Fruit fly (Drosophila melanogaster) whole organism, embryonic: ENCODE results near the gene Cyp1.

Experiments used
- Aef1 ChIP-seq: fragments of 200-800 bp; sonication (Bioruptor generic); IDR thresholded peaks from 3 replicates; pipeline ENCODE4 v1.3.6; 2022; ENCODE audit warnings: missing biosample characterization, missing genetic modification characterization
- B-H2 ChIP-seq: fragments of 200-800 bp; sonication (Bioruptor generic); optimal IDR thresholded peaks from 2 replicates; lab custom pipeline; 2018; ENCODE audit warnings: missing biosample characterization, mild to moderate bottlenecking, missing genetic modification characterization
- Bteb2 ChIP-seq: fragments of 200-800 bp; sonication (Bioruptor generic); optimal IDR thresholded peaks from 2 replicates; lab custom pipeline; 2016; ENCODE audit warnings: missing biosample characterization, missing genetic modification characterization
- CG11093 ChIP-seq: fragments of 200-800 bp; sonication (Bioruptor generic); IDR thresholded peaks from 3 replicates; pipeline ENCODE4 v1.3.6; 2022; ENCODE audit warnings: missing biosample characterization, missing genetic modification characterization
- CG12155 ChIP-seq: fragments of 200-800 bp; sonication (Bioruptor generic); optimal IDR thresholded peaks from 3 replicates; lab custom pipeline; 2016; ENCODE audit warnings: missing biosample characterization, missing genetic modification characterization
- CG13424 ChIP-seq: fragments of 200-800 bp; sonication (Bioruptor generic); optimal IDR thresholded peaks from 2 replicates; lab custom pipeline; 2019; ENCODE audit warnings: missing biosample characterization, mild to moderate bottlenecking, missing genetic modification characterization, moderate library complexity
- CG14441 ChIP-seq: fragments of 200-800 bp; sonication (Bioruptor generic); IDR thresholded peaks from 2 replicates; pipeline ENCODE4 v1.3.6; 2022; ENCODE audit warnings: missing biosample characterization, missing genetic modification characterization
- CG1602 ChIP-seq: fragments of 200-800 bp; sonication (Bioruptor generic); optimal IDR thresholded peaks from 3 replicates; lab custom pipeline; 2016; ENCODE audit warnings: missing biosample characterization, missing genetic modification characterization
- CG16813 ChIP-seq: fragments of 200-800 bp; sonication (Bioruptor generic); IDR thresholded peaks from 3 replicates; pipeline ENCODE4 v1.3.6; 2022; ENCODE audit warnings: missing biosample characterization, missing genetic modification characterization; ENCODE audit not compliant: partially characterized antibody
- CG16815 ChIP-seq: fragments of 200-800 bp; sonication (Bioruptor generic); optimal IDR thresholded peaks from 3 replicates; lab custom pipeline; 2017; ENCODE audit warnings: missing biosample characterization, mild to moderate bottlenecking, missing genetic modification characterization
- CG17328 ChIP-seq: fragments of 200-800 bp; sonication (Bioruptor generic); IDR thresholded peaks from 2 replicates; pipeline ENCODE4 v1.3.6; 2022; ENCODE audit warnings: missing biosample characterization, missing genetic modification characterization
- CG17359 ChIP-seq: fragments of 200-800 bp; sonication (Bioruptor generic); optimal IDR thresholded peaks from 3 replicates; lab custom pipeline; 2018; ENCODE audit warnings: missing biosample characterization, mild to moderate bottlenecking, missing genetic modification characterization, moderate library complexity
- CG17802 ChIP-seq: fragments of 200-800 bp; sonication (Bioruptor generic); optimal IDR thresholded peaks from 2 replicates; lab custom pipeline; 2018; ENCODE audit warnings: missing biosample characterization, mild to moderate bottlenecking, missing genetic modification characterization, moderate library complexity
- CG18599 ChIP-seq: fragments of 200-800 bp; sonication (Bioruptor generic); optimal IDR thresholded peaks from 3 replicates; lab custom pipeline; 2017; ENCODE audit warnings: missing biosample characterization, missing genetic modification characterization, mild to moderate bottlenecking, moderate library complexity, missing genetic modification reagents
- CG2116 ChIP-seq: fragments of 200-800 bp; sonication (Bioruptor generic); optimal IDR thresholded peaks from 3 replicates; lab custom pipeline; 2018; ENCODE audit warnings: missing biosample characterization, mild to moderate bottlenecking, missing genetic modification characterization
- CG2875 ChIP-seq: fragments of 200-800 bp; sonication (Bioruptor generic); optimal IDR thresholded peaks from 2 replicates; lab custom pipeline; 2017; ENCODE audit warnings: missing biosample characterization, mild to moderate bottlenecking, missing genetic modification characterization, missing genetic modification reagents
- CG32767 ChIP-seq: fragments of 200-800 bp; sonication (Bioruptor generic); IDR thresholded peaks from 2 replicates; pipeline ENCODE4 v1.3.6; 2022; ENCODE audit warnings: missing biosample characterization, missing genetic modification characterization
- CG3281 ChIP-seq: fragments of 200-800 bp; sonication (Bioruptor generic); optimal IDR thresholded peaks from 3 replicates; lab custom pipeline; 2017; ENCODE audit warnings: missing biosample characterization, mild to moderate bottlenecking, missing genetic modification characterization
- CG33557 ChIP-seq: fragments of 200-800 bp; sonication (Bioruptor generic); optimal IDR thresholded peaks from 2 replicates; lab custom pipeline; 2019; ENCODE audit warnings: missing biosample characterization, mild to moderate bottlenecking, missing genetic modification characterization, moderate library complexity
- CG4404 ChIP-seq: fragments of 200-800 bp; sonication (Bioruptor generic); IDR thresholded peaks from 2 replicates; pipeline ENCODE4 v1.3.6; 2022; ENCODE audit warnings: missing biosample characterization, missing genetic modification characterization
- CG7963 ChIP-seq: fragments of 200-800 bp; sonication (Bioruptor generic); IDR thresholded peaks from 3 replicates; pipeline ENCODE4 v1.3.6; 2022; ENCODE audit warnings: missing biosample characterization, missing genetic modification characterization; ENCODE audit not compliant: partially characterized antibody
- CG9215 ChIP-seq: fragments of 200-800 bp; sonication (Bioruptor generic); IDR thresholded peaks from 2 replicates; pipeline ENCODE4 v1.3.6; 2022; ENCODE audit warnings: missing biosample characterization, missing genetic modification characterization
- D19A ChIP-seq: fragments of 200-800 bp; optimal IDR thresholded peaks from 3 replicates; lab custom pipeline; 2019; ENCODE audit warnings: missing biosample characterization, mild to moderate bottlenecking, missing genetic modification characterization, moderate library complexity
- D19B ChIP-seq: fragments of 200-800 bp; sonication (Bioruptor generic); optimal IDR thresholded peaks from 2 replicates; lab custom pipeline; 2017; ENCODE audit warnings: missing biosample characterization, mild to moderate bottlenecking, missing genetic modification characterization
- Hsf ChIP-seq: fragments of 200-800 bp; sonication (Bioruptor generic); optimal IDR thresholded peaks from 3 replicates; lab custom pipeline; 2016; ENCODE audit warnings: missing biosample characterization, missing genetic modification characterization
- NFAT ChIP-seq: fragments of 200-800 bp; sonication (Bioruptor generic); IDR thresholded peaks from 2 replicates; pipeline ENCODE4 v1.3.6; 2022; ENCODE audit warnings: missing biosample characterization, missing genetic modification characterization
- Neu2 ChIP-seq: fragments of 200-800 bp; sonication (Bioruptor generic); optimal IDR thresholded peaks from 3 replicates; lab custom pipeline; 2016; ENCODE audit warnings: missing biosample characterization, missing genetic modification characterization, borderline replicate concordance
- Nf-YB ChIP-seq: fragments of 200-800 bp; sonication (Bioruptor generic); optimal IDR thresholded peaks from 3 replicates; lab custom pipeline; 2019; ENCODE audit warnings: missing biosample characterization, mild to moderate bottlenecking, missing genetic modification characterization, moderate library complexity
- PHDP ChIP-seq: fragments of 200-800 bp; sonication (Bioruptor generic); optimal IDR thresholded peaks from 3 replicates; lab custom pipeline; 2018; ENCODE audit warnings: missing biosample characterization, mild to moderate bottlenecking, missing genetic modification characterization, moderate library complexity
- bsh ChIP-seq, 2 experiments: fragments of 200-800 bp; sonication (Bioruptor generic); optimal IDR thresholded peaks; 2 replicates each; lab custom pipeline; 2017 to 2018; ENCODE audit warnings: mild to moderate bottlenecking in 2 of 2, missing biosample characterization in 2 of 2, missing genetic modification characterization in 2 of 2, moderate library complexity in 1 of 2
- cad ChIP-seq: fragments of >200 bp; optimal IDR thresholded peaks from 2 replicates; lab custom pipeline; 2017; ENCODE audit warnings: missing biosample characterization, missing genetic modification characterization
- cg ChIP-seq: fragments of 200-800 bp; sonication (Bioruptor generic); optimal IDR thresholded peaks from 3 replicates; lab custom pipeline; 2019; ENCODE audit warnings: missing biosample characterization, mild to moderate bottlenecking, missing genetic modification characterization, moderate library complexity
- chn ChIP-seq: fragments of 200-800 bp; sonication (Bioruptor generic); optimal IDR thresholded peaks from 2 replicates; lab custom pipeline; 2016; ENCODE audit warnings: missing biosample characterization, missing genetic modification characterization
- dm ChIP-seq: fragments of 200-800 bp; sonication (Bioruptor generic); optimal IDR thresholded peaks from 3 replicates; lab custom pipeline; 2016; ENCODE audit warnings: missing biosample characterization, missing genetic modification characterization
- emc ChIP-seq: fragments of 200-800 bp; sonication (Bioruptor generic); optimal IDR thresholded peaks from 2 replicates; lab custom pipeline; 2016; ENCODE audit warnings: missing biosample characterization, missing genetic modification characterization
- esg ChIP-seq: fragments of 200-800 bp; sonication (Bioruptor generic); conservative IDR thresholded peaks from 2 replicates; pipeline ENCODE4 v1.3.6; 2022; ENCODE audit warnings: missing biosample characterization, missing genetic modification characterization
- eve ChIP-seq, 2 experiments: fragments of >200 bp; optimal IDR thresholded peaks; 2 replicates each; lab custom pipeline; 2017; ENCODE audit warnings: missing biosample characterization in 2 of 2, missing genetic modification characterization in 2 of 2
- fd3F ChIP-seq: fragments of 200-800 bp; sonication (Bioruptor generic); optimal IDR thresholded peaks from 2 replicates; lab custom pipeline; 2018; ENCODE audit warnings: missing biosample characterization, mild to moderate bottlenecking, missing genetic modification characterization, moderate library complexity
- gce ChIP-seq: fragments of 200-800 bp; sonication (Bioruptor generic); IDR thresholded peaks from 3 replicates; pipeline ENCODE4 v1.3.6; 2022; ENCODE audit warnings: missing biosample characterization, missing genetic modification characterization
- gem ChIP-seq: fragments of 200-800 bp; sonication (Bioruptor generic); optimal IDR thresholded peaks from 2 replicates; lab custom pipeline; 2019; ENCODE audit warnings: missing biosample characterization, mild to moderate bottlenecking, missing genetic modification characterization, moderate library complexity
- gsb-n ChIP-seq: fragments of 200-800 bp; sonication (Bioruptor generic); optimal IDR thresholded peaks from 3 replicates; lab custom pipeline; 2018; ENCODE audit warnings: missing biosample characterization, mild to moderate bottlenecking, missing genetic modification characterization
- mirr ChIP-seq: fragments of 200-800 bp; sonication (Bioruptor generic); optimal IDR thresholded peaks from 3 replicates; lab custom pipeline; 2018; ENCODE audit warnings: missing biosample characterization, mild to moderate bottlenecking, missing genetic modification characterization
- nom ChIP-seq: fragments of 200-800 bp; sonication (Bioruptor generic); optimal IDR thresholded peaks from 2 replicates; lab custom pipeline; 2017; ENCODE audit warnings: missing biosample characterization, missing genetic modification characterization, mild to moderate bottlenecking, moderate library complexity, missing genetic modification reagents
- onecut ChIP-seq: fragments of 200-800 bp; sonication (Bioruptor generic); IDR thresholded peaks from 2 replicates; pipeline ENCODE4 v1.3.6; 2022; ENCODE audit warnings: missing biosample characterization, missing genetic modification characterization
- pan ChIP-seq, 4 experiments: fragments of >200 bp in 3 of 4; fragments of 200-800 bp in 1 of 4; sonication (Bioruptor generic) in 1 of 4; optimal IDR thresholded peaks in 3 of 4; IDR thresholded peaks in 1 of 4; 2 replicates each; pipeline versions ENCODE4 v1.3.6 to Lab custom; 2017 to 2022; ENCODE audit warnings: missing biosample characterization in 2 of 4, missing genetic modification characterization in 2 of 4, mixed read lengths in 1 of 4
- rib ChIP-seq: fragments of 200-800 bp; sonication (Bioruptor generic); IDR thresholded peaks from 2 replicates; pipeline ENCODE4 v1.3.6; 2022; ENCODE audit warnings: missing biosample characterization, missing genetic modification characterization
- ttk ChIP-seq: fragments of 200-800 bp; sonication (Bioruptor generic); IDR thresholded peaks from 2 replicates; pipeline ENCODE4 v2.1.2; 2022; ENCODE audit warnings: missing biosample characterization, missing genetic modification characterization
- twi ChIP-seq: fragments of 200-800 bp; optimal IDR thresholded peaks from 2 replicates; lab custom pipeline; 2019; ENCODE audit warnings: missing biosample characterization, mild to moderate bottlenecking, missing genetic modification characterization, moderate library complexity
- vfl ChIP-seq: fragments of 200-800 bp; sonication (Bioruptor generic); optimal IDR thresholded peaks from 2 replicates; lab custom pipeline; 2016; ENCODE audit warnings: missing biosample characterization, missing genetic modification characterization

The Cyp1 gene

dm6 chrX:16278783-16279182, 41.4 kb downstream of the Cyp1 start (continued):
- TF ChIP-seq bsh (GFP tag; optimal IDR thresholded peaks at IDR 0.05; lab: Kevin White, UChicago) = peak; percentile 80 to 93
- TF ChIP-seq Hsf (GFP tag; lab: Kevin White, UChicago) = peak; percentile 64
- peak; percentile 54 for TF ChIP-seq CG17802 (tag; lab: Kevin White, UChicago)
- TF ChIP-seq Neu2 (GFP tag; lab: Kevin White, UChicago) = no peak
- TF ChIP-seq pan (optimal IDR thresholded peaks at IDR 0.05; lab: Kevin White, UChicago) = no peak
- TF ChIP-seq pan (GFP tag; optimal IDR thresholded peaks at IDR 0.05 in 1 of 2, IDR thresholded peaks at IDR 0.05 in 1 of 2) = peak in 1 of 2 experiments; percentile 86
- TF ChIP-seq nom (GFP tag; lab: Kevin White, UChicago) = peak; percentile 94
- TF ChIP-seq CG2875 (GFP tag; lab: Kevin White, UChicago) = peak; percentile 91
- no peak for TF ChIP-seq dm (GFP tag; lab: Kevin White, UChicago)
- peak; percentile 89 for TF ChIP-seq CG18599 (GFP tag; lab: Kevin White, UChicago)
- peak; percentile 72 for TF ChIP-seq Nf-YB (GFP tag; lab: Kevin White, UChicago)
- TF ChIP-seq gce (GFP tag; lab: Robert Waterston, UW) = peak; percentile 84
- TF ChIP-seq CG9215 (GFP tag; lab: Robert Waterston, UW) = peak; percentile 51
- TF ChIP-seq PHDP (tag; lab: Kevin White, UChicago) = peak; percentile 87
- TF ChIP-seq CG17359 (tag; lab: Kevin White, UChicago) = peak; percentile 87
- TF ChIP-seq CG1602 (GFP tag; lab: Kevin White, UChicago) = peak; percentile 49
- peak; percentile 37 for TF ChIP-seq onecut
- TF ChIP-seq CG2116 = peak; percentile 11
- TF ChIP-seq gem (tag; lab: Kevin White, UChicago) = peak; percentile 89
- peak; percentile 74 for TF ChIP-seq twi (tag; lab: Kevin White, UChicago)
- peak; percentile 66 for TF ChIP-seq esg (GFP tag; lab: Robert Waterston, UW)
- TF ChIP-seq CG32767 (GFP tag; lab: Robert Waterston, UW) = peak; percentile 66
- peak; percentile 35 for TF ChIP-seq D19B (GFP tag; lab: Kevin White, UChicago)
- TF ChIP-seq Bteb2 (GFP tag; lab: Kevin White, UChicago) = peak; percentile 47
- no peak for TF ChIP-seq vfl (GFP tag; lab: Kevin White, UChicago)
- no peak for TF ChIP-seq emc (GFP tag; lab: Kevin White, UChicago)
- peak; percentile 70 for TF ChIP-seq CG16815 (GFP tag; lab: Kevin White, UChicago)
- peak; percentile 84 for TF ChIP-seq gsb-n (tag; lab: Kevin White, UChicago)
- TF ChIP-seq CG33557 (GFP tag; lab: Kevin White, UChicago) = peak; percentile 91
- TF ChIP-seq eve (GFP tag; optimal IDR thresholded peaks at IDR 0.05; lab: Kevin White, UChicago) = peak in 1 of 2 experiments; percentile 92
- peak; percentile 81 for TF ChIP-seq CG14441 (GFP tag; lab: Robert Waterston, UW)
- TF ChIP-seq CG4404 (GFP tag; lab: Robert Waterston, UW) = peak; percentile 70
- peak; percentile 68 for TF ChIP-seq cg (GFP tag; lab: Kevin White, UChicago)
- TF ChIP-seq CG11093 (GFP tag; lab: Robert Waterston, UW) = peak; percentile 59; the same call in 2 of the 3 replicates
- peak; percentile 59 for TF ChIP-seq NFAT
- TF ChIP-seq CG13424 (tag; lab: Kevin White, UChicago) = peak; percentile 91
- no peak for TF ChIP-seq CG7963
- peak; percentile 72 for TF ChIP-seq fd3F (GFP tag; lab: Kevin White, UChicago)
- TF ChIP-seq chn (GFP tag; lab: Kevin White, UChicago) = peak; percentile 52
- TF ChIP-seq CG3281 (GFP tag; lab: Kevin White, UChicago) = peak; percentile 86
- TF ChIP-seq CG12155 = peak; percentile 35
- peak; percentile 81 for TF ChIP-seq CG17328 (GFP tag; lab: Robert Waterston, UW)
- TF ChIP-seq rib = 0 out of 2 replicates have a peak, but pooled peaks have one; percentile 9
- peak; percentile 69 for TF ChIP-seq ttk (GFP tag; lab: Robert Waterston, UW)
- TF ChIP-seq D19A = peak; percentile 86
- TF ChIP-seq B-H2 (GFP tag; lab: Kevin White, UChicago) = peak; percentile 83
- no peak for TF ChIP-seq cad (GFP tag; lab: Kevin White, UChicago)
- TF ChIP-seq mirr (GFP tag; lab: Kevin White, UChicago) = peak; percentile 71
- TF ChIP-seq Aef1 = peak; percentile 67
- no peak for TF ChIP-seq CG16813
